Fruit fly (Drosophila melanogaster): Measurements from ENCODE around the gene CG13073.

- TF ChIP-seq OdsH (GFP tag; optimal IDR thresholded peaks at IDR 0.05) = no peak
- no peak for TF ChIP-seq brk (GFP tag; optimal IDR thresholded peaks at IDR 0.05)
- TF ChIP-seq psq (GFP tag; optimal IDR thresholded peaks at IDR 0.05) = no peak
- no peak for TF ChIP-seq Abd-B (GFP tag; optimal IDR thresholded peaks at IDR 0.05)
- TF ChIP-seq Hnf4 (GFP tag; optimal IDR thresholded peaks at IDR 0.05) = no peak
- no peak for TF ChIP-seq ey (GFP tag; optimal IDR thresholded peaks at IDR 0.05)
- no peak for TF ChIP-seq CG9705 (GFP tag; optimal IDR thresholded peaks at IDR 0.05)
- TF ChIP-seq Rel (GFP tag; optimal IDR thresholded peaks at IDR 0.05) = no peak
- TF ChIP-seq Rel (tag; optimal IDR thresholded peaks at IDR 0.05) = no peak
- no peak for TF ChIP-seq sv (GFP tag; optimal IDR thresholded peaks at IDR 0.05)
- no peak for TF ChIP-seq Dfd (GFP tag; optimal IDR thresholded peaks at IDR 0.05)
- no peak for TF ChIP-seq dl (GFP tag; optimal IDR thresholded peaks at IDR 0.05; ENCODE audit: insufficient read depth in 1 of 2, partially characterized antibody in 2 of 2)
- TF ChIP-seq lola (GFP tag; optimal IDR thresholded peaks at IDR 0.05) = no peak
- TF ChIP-seq Hr78 (GFP tag; optimal IDR thresholded peaks at IDR 0.05) = no peak
These were observed 47.1 kb downstream of the CG13073 start, which contains the start of gene CG33796 for dm6 chr3L:16170006-16170405.

All from whole organism, wandering third instar larva.